Worm (Caenorhabditis elegans) whole organism, midembryonic: ENCODE data around the gene K03H9.3.

Source experiments
- cog-1 ChIP-seq: sonication (generic microtip); optimal IDR thresholded peaks from 2 replicates; lab custom pipeline; 2016; ENCODE audit warnings: missing genetic modification characterization, missing compliant biosample characterization
- ref-1 ChIP-seq: fragments of 200-800 bp; sonication (Bioruptor generic); conservative IDR thresholded peaks from 2 replicates; pipeline ENCODE4 v1.3.6; 2022; ENCODE audit warnings: missing genetic modification reagents, missing genetic modification characterization, missing compliant biosample characterization

ce11 chrII:6449656-6450055 is 26.7 kb downstream of the K03H9.3 start, which contains the start of gene nhr-22:
- TF ChIP-seq cog-1 (tag; lab: Kevin White, UChicago) (no peak), ref-1 (GFP tag; lab: Robert Waterston, UW) (no peak)
